Worm (Caenorhabditis elegans) whole organism, mixed stage, embryonic: ENCODE results near the gene ins-4.

Experiments
- M03D4.4 ChIP-seq: sonication (generic microtip); optimal IDR thresholded peaks from 2 replicates; lab custom pipeline; 2017; ENCODE audit warnings: mild to moderate bottlenecking, missing genetic modification characterization, missing compliant biosample characterization
- bed-3 ChIP-seq: fragments of 200-800 bp; sonication (Bioruptor generic); optimal IDR thresholded peaks from 3 replicates; lab custom pipeline; 2018; ENCODE audit warnings: mild to moderate bottlenecking, missing genetic modification characterization, moderate library complexity, missing compliant biosample characterization
- blmp-1 ChIP-seq: fragments of 150-350 bp; optimal IDR thresholded peaks from 2 replicates; lab custom pipeline; 2014; ENCODE audit warnings: missing biosample characterization, missing genetic modification characterization
- ceh-39 ChIP-seq: fragments of 150-350 bp; optimal IDR thresholded peaks from 2 replicates; lab custom pipeline; 2014; ENCODE audit warnings: missing biosample characterization, missing genetic modification characterization
- ceh-43 ChIP-seq: fragments of 200-800 bp; sonication (Bioruptor generic); optimal IDR thresholded peaks from 2 replicates; lab custom pipeline; 2018; ENCODE audit warnings: mild to moderate bottlenecking, missing genetic modification characterization, moderate library complexity, missing compliant biosample characterization
- ceh-83 ChIP-seq: fragments of 200-800 bp; sonication (Bioruptor generic); optimal IDR thresholded peaks from 2 replicates; lab custom pipeline; 2018; ENCODE audit warnings: mild to moderate bottlenecking, missing genetic modification characterization, missing compliant biosample characterization
- ces-1 ChIP-seq: fragments of 150-350 bp; optimal IDR thresholded peaks from 2 replicates; lab custom pipeline; 2014; ENCODE audit warnings: missing biosample characterization, missing genetic modification reagents, missing genetic modification characterization
- cnd-1 ChIP-seq: fragments of 200-800 bp; sonication (Bioruptor generic); optimal IDR thresholded peaks from 2 replicates; lab custom pipeline; 2018; ENCODE audit warnings: mild to moderate bottlenecking, missing genetic modification characterization, missing compliant biosample characterization
- drap-1 ChIP-seq: fragments of 200-800 bp; sonication (Bioruptor generic); optimal IDR thresholded peaks from 3 replicates; lab custom pipeline; 2018; ENCODE audit warnings: mild to moderate bottlenecking, missing genetic modification characterization, missing compliant biosample characterization
- elt-3 ChIP-seq: fragments of 150-350 bp; optimal IDR thresholded peaks from 2 replicates; lab custom pipeline; 2014; ENCODE audit warnings: missing biosample characterization, missing genetic modification characterization
- flh-1 ChIP-seq: fragments of 200-800 bp; sonication (Bioruptor generic); optimal IDR thresholded peaks from 2 replicates; lab custom pipeline; 2018; ENCODE audit warnings: mild to moderate bottlenecking, missing genetic modification characterization, moderate library complexity, missing compliant biosample characterization
- lin-13 ChIP-seq: fragments of 150-350 bp; optimal IDR thresholded peaks from 2 replicates; lab custom pipeline; 2014; ENCODE audit warnings: missing biosample characterization, missing genetic modification characterization
- lin-32 ChIP-seq: fragments of 200-800 bp; sonication (Bioruptor generic); optimal IDR thresholded peaks from 2 replicates; lab custom pipeline; 2018; ENCODE audit warnings: mild to moderate bottlenecking, missing genetic modification characterization, missing compliant biosample characterization
- lsy-2 ChIP-seq: fragments of 150-350 bp; optimal IDR thresholded peaks from 2 replicates; lab custom pipeline; 2014; ENCODE audit warnings: missing biosample characterization, missing genetic modification characterization
- mab-5 ChIP-seq: fragments of 150-350 bp; optimal IDR thresholded peaks from 2 replicates; lab custom pipeline; 2014; ENCODE audit warnings: missing biosample characterization, missing genetic modification characterization
- mep-1 ChIP-seq: fragments of 150-350 bp; optimal IDR thresholded peaks from 2 replicates; lab custom pipeline; 2017; ENCODE audit warnings: missing biosample characterization, missing genetic modification reagents, missing genetic modification characterization, inconsistent platforms
- mls-2 ChIP-seq: sonication (generic microtip); optimal IDR thresholded peaks from 2 replicates; lab custom pipeline; 2016; ENCODE audit warnings: mild to moderate bottlenecking, missing genetic modification characterization, moderate library complexity, missing compliant biosample characterization
- nhr-2 ChIP-seq: fragments of 150-350 bp; optimal IDR thresholded peaks from 2 replicates; lab custom pipeline; 2014; ENCODE audit warnings: missing biosample characterization, missing genetic modification characterization
- nhr-237 ChIP-seq: fragments of 150-350 bp; optimal IDR thresholded peaks from 2 replicates; lab custom pipeline; 2014; ENCODE audit warnings: missing biosample characterization, missing genetic modification characterization
- nhr-28 ChIP-seq: fragments of 150-350 bp; optimal IDR thresholded peaks from 2 replicates; lab custom pipeline; 2014; ENCODE audit warnings: missing biosample characterization, missing genetic modification characterization
- nhr-76 ChIP-seq: sonication (generic microtip); optimal IDR thresholded peaks from 2 replicates; lab custom pipeline; 2017; ENCODE audit warnings: missing biosample characterization, missing genetic modification characterization
- pha-4 ChIP-seq: fragments of 150-350 bp; optimal IDR thresholded peaks from 2 replicates; lab custom pipeline; 2018; ENCODE audit warnings: missing biosample characterization, missing genetic modification reagents, missing genetic modification characterization
- snpc-4 ChIP-seq: fragments of 150-350 bp; optimal IDR thresholded peaks from 2 replicates; lab custom pipeline; 2014; ENCODE audit warnings: missing biosample characterization, missing genetic modification characterization
- sptf-1 ChIP-seq: sonication (generic microtip); optimal IDR thresholded peaks from 2 replicates; lab custom pipeline; 2017; ENCODE audit warnings: mild to moderate bottlenecking, missing genetic modification characterization, moderate library complexity, missing compliant biosample characterization
- tbx-8 ChIP-seq: fragments of 200-800 bp; sonication (Bioruptor generic); optimal IDR thresholded peaks from 2 replicates; lab custom pipeline; 2018; ENCODE audit warnings: mild to moderate bottlenecking, missing genetic modification characterization, moderate library complexity, missing compliant biosample characterization
- unc-120 ChIP-seq: sonication (generic microtip); optimal IDR thresholded peaks from 2 replicates; lab custom pipeline; 2017; ENCODE audit warnings: missing genetic modification characterization, missing compliant biosample characterization; ENCODE audit not compliant: poor library complexity, severe bottlenecking
- unc-39 ChIP-seq: fragments of 150-350 bp; optimal IDR thresholded peaks from 2 replicates; lab custom pipeline; 2014; ENCODE audit warnings: missing biosample characterization, missing genetic modification characterization
- unc-62 ChIP-seq: fragments of 150-350 bp; optimal IDR thresholded peaks from 2 replicates; lab custom pipeline; 2014; ENCODE audit warnings: missing biosample characterization, missing genetic modification reagents, missing genetic modification characterization
- zip-8 ChIP-seq: fragments of 150-350 bp; optimal IDR thresholded peaks from 2 replicates; lab custom pipeline; 2014; ENCODE audit warnings: missing biosample characterization, missing genetic modification characterization
- ztf-11 ChIP-seq: fragments of 150-350 bp; optimal IDR thresholded peaks from 2 replicates; lab custom pipeline; 2014; ENCODE audit warnings: missing biosample characterization, missing genetic modification characterization

The ins-4 gene

ce11 chrII:5964962-5965361, 31.2 kb upstream of the ins-4 start:
- TF ChIP-seq flh-1 (GFP tag; lab: Kevin White, UChicago) = no peak
- TF ChIP-seq tbx-8 (GFP tag; lab: Kevin White, UChicago) = no peak
- no peak for TF ChIP-seq pha-4 (tag; lab: Kevin White, UChicago)
- TF ChIP-seq snpc-4 (tag; lab: Kevin White, UChicago) = no peak
- TF ChIP-seq nhr-28 (tag; lab: Kevin White, UChicago) = no peak
- no peak for TF ChIP-seq sptf-1 (tag; lab: Kevin White, UChicago)
- TF ChIP-seq ztf-11 = no peak
- no peak for TF ChIP-seq ceh-83
- no peak for TF ChIP-seq nhr-237 (tag; lab: Kevin White, UChicago)
- no peak for TF ChIP-seq elt-3 (tag; lab: Kevin White, UChicago)
- TF ChIP-seq, all 35 proteins: peak for 0

ce11 chrII:5966637-5967036, 29.5 kb upstream of the ins-4 start:
- TF ChIP-seq ceh-43 (GFP tag; lab: Kevin White, UChicago) (no peak), ces-1 (GFP tag; lab: Kevin White, UChicago) (peak; percentile 66), mep-1 (peak; percentile 27)
- TF ChIP-seq, all 35 proteins: peak for 2

- TF ChIP-seq mab-5 (no peak), unc-39 (tag; lab: Kevin White, UChicago) (no peak), lsy-2 (tag; lab: Kevin White, UChicago) (no peak), zip-8 (tag; lab: Kevin White, UChicago) (no peak), ceh-39 (tag; lab: Kevin White, UChicago) (no peak), unc-120 (tag; lab: Kevin White, UChicago) (no peak), lin-32 (no peak), sptf-1 (tag; lab: Kevin White, UChicago) (no peak), drap-1 (GFP tag; lab: Kevin White, UChicago) (no peak), nhr-76 (tag; lab: Kevin White, UChicago) (no peak), ceh-43 (GFP tag; lab: Kevin White, UChicago) (no peak), mls-2 (no peak), nhr-237 (tag; lab: Kevin White, UChicago) (no peak), blmp-1 (tag; lab: Kevin White, UChicago) (no peak), unc-62 (GFP tag; lab: Kevin White, UChicago) (no peak), bed-3 (no peak), M03D4.4 (tag; lab: Kevin White, UChicago) (no peak), nhr-2 (tag; lab: Kevin White, UChicago) (no peak), ztf-11 (no peak)
Measured at ce11 chrII:5968037-5968436, 28.1 kb upstream of the ins-4 start, which contains the start of gene B0034.1. TSS of gene B0034.1 (plus strand) at chrII:5968337.

- TF ChIP-seq ceh-39 (tag; lab: Kevin White, UChicago) (no peak), mep-1 (no peak), nhr-76 (tag; lab: Kevin White, UChicago) (no peak), ceh-43 (GFP tag; lab: Kevin White, UChicago) (no peak), snpc-4 (tag; lab: Kevin White, UChicago) (no peak), lsy-2 (tag; lab: Kevin White, UChicago) (no peak)
Measured at ce11 chrII:5969303-5969702, 26.9 kb upstream of the ins-4 start, which contains the start of gene B0034.4. TSS of gene B0034.4 (minus strand) at chrII:5969531.

- no peak for TF ChIP-seq unc-120 (tag; lab: Kevin White, UChicago)
- TF ChIP-seq mab-5 = no peak
- TF ChIP-seq snpc-4 (tag; lab: Kevin White, UChicago) = no peak
- TF ChIP-seq cnd-1 (tag; lab: Kevin White, UChicago) = no peak
- no peak for TF ChIP-seq lin-13 (tag; lab: Kevin White, UChicago)
- no peak for TF ChIP-seq pha-4 (tag; lab: Kevin White, UChicago)
- TF ChIP-seq nhr-76 (tag; lab: Kevin White, UChicago) = no peak
- no peak for TF ChIP-seq nhr-2 (tag; lab: Kevin White, UChicago)
- no peak for TF ChIP-seq ceh-83
- no peak for TF ChIP-seq flh-1 (GFP tag; lab: Kevin White, UChicago)
- TF ChIP-seq mls-2 = no peak
Measured at ce11 chrII:5974878-5975277, 21.3 kb upstream of the ins-4 start, which contains the start of gene B0034.5. TSS of gene B0034.5 (minus strand) at chrII:5974978.

ce11 chrII:5988224-5988623, 7.9 kb upstream of the ins-4 start, which contains the start of gene ins-2:
TSS of gene ins-2 (plus strand) at chrII:5988524.
- TF ChIP-seq ceh-83 = no peak
- TF ChIP-seq lin-32 = peak; percentile 46
- TF ChIP-seq zip-8 (tag; lab: Kevin White, UChicago) = peak; percentile 51
- TF ChIP-seq, all 35 proteins: peak for 2
